Worm (Caenorhabditis elegans) whole organism, L2 larva: ENCODE results near the gene vgln-1.

Experiments used
- C34F6.9 ChIP-seq: fragments of 150-350 bp; optimal IDR thresholded peaks from 2 replicates; lab custom pipeline; 2014; ENCODE audit warnings: missing biosample characterization, missing genetic modification characterization
- F13H6.1 ChIP-seq: sonication (generic microtip); optimal IDR thresholded peaks from 2 replicates; lab custom pipeline; 2016; ENCODE audit warnings: missing genetic modification characterization, missing compliant biosample characterization
- R02D3.7 ChIP-seq: fragments of 150-350 bp; optimal IDR thresholded peaks from 2 replicates; lab custom pipeline; 2014; ENCODE audit warnings: missing biosample characterization, missing genetic modification characterization
- Y55F3AM.14 ChIP-seq: fragments of 200-800 bp; sonication (Bioruptor generic); optimal IDR thresholded peaks from 2 replicates; lab custom pipeline; 2018; ENCODE audit warnings: mild to moderate bottlenecking, missing genetic modification characterization, missing compliant biosample characterization
- ZK546.5 ChIP-seq: sonication (generic microtip); optimal IDR thresholded peaks from 2 replicates; lab custom pipeline; 2017; ENCODE audit warnings: missing biosample characterization, missing genetic modification characterization
- alr-1 ChIP-seq: fragments of 150-350 bp; optimal IDR thresholded peaks from 2 replicates; lab custom pipeline; 2014; ENCODE audit warnings: missing biosample characterization, missing genetic modification characterization
- aly-2 ChIP-seq: fragments of 150-350 bp; optimal IDR thresholded peaks from 2 replicates; lab custom pipeline; 2014; ENCODE audit warnings: missing biosample characterization, missing genetic modification characterization
- ama-1 ChIP-seq: fragments of 150-350 bp; optimal IDR thresholded peaks from 2 replicates; lab custom pipeline; 2018; ENCODE audit warnings: inconsistent platforms
- blmp-1 ChIP-seq: sonication (generic microtip); optimal IDR thresholded peaks from 2 replicates; lab custom pipeline; 2017; ENCODE audit warnings: missing genetic modification characterization, mild to moderate bottlenecking, missing compliant biosample characterization, antibody characterized with exemption, moderate library complexity; ENCODE audit not compliant: insufficient read depth
- ceh-82 ChIP-seq: fragments of 150-350 bp; optimal IDR thresholded peaks from 2 replicates; lab custom pipeline; 2014; ENCODE audit warnings: missing biosample characterization, missing genetic modification characterization
- crh-2 ChIP-seq: sonication (generic microtip); optimal IDR thresholded peaks from 2 replicates; lab custom pipeline; 2017; ENCODE audit warnings: missing biosample characterization, missing genetic modification characterization
- dmd-4 ChIP-seq: sonication (generic microtip); optimal IDR thresholded peaks from 2 replicates; lab custom pipeline; 2017; ENCODE audit warnings: missing biosample characterization, missing genetic modification characterization
- egl-27 ChIP-seq: sonication (generic microtip); optimal IDR thresholded peaks from 3 replicates; lab custom pipeline; 2017; ENCODE audit warnings: missing biosample characterization, missing genetic modification reagents, missing genetic modification characterization
- elt-1 ChIP-seq: fragments of 150-350 bp; optimal IDR thresholded peaks from 2 replicates; lab custom pipeline; 2014; ENCODE audit warnings: missing biosample characterization, missing genetic modification characterization
- elt-3 ChIP-seq: sonication (generic microtip); optimal IDR thresholded peaks from 2 replicates; lab custom pipeline; 2017; ENCODE audit warnings: missing biosample characterization, missing genetic modification characterization
- fos-1 ChIP-seq: fragments of 150-350 bp; optimal IDR thresholded peaks from 2 replicates; lab custom pipeline; 2014; ENCODE audit warnings: missing biosample characterization, missing genetic modification characterization
- gmeb-1 ChIP-seq: fragments of 150-350 bp; optimal IDR thresholded peaks from 2 replicates; lab custom pipeline; 2014; ENCODE audit warnings: missing biosample characterization, missing genetic modification characterization
- lin-11 ChIP-seq: fragments of 150-350 bp; sonication (generic microtip); optimal IDR thresholded peaks from 2 replicates; lab custom pipeline; 2014; ENCODE audit warnings: missing biosample characterization, missing genetic modification characterization, inconsistent platforms, mixed read lengths
- lin-13 ChIP-seq: fragments of 150-350 bp; optimal IDR thresholded peaks from 2 replicates; lab custom pipeline; 2014; ENCODE audit warnings: missing biosample characterization, missing genetic modification reagents, missing genetic modification characterization
- lin-39 ChIP-seq: fragments of 150-350 bp; optimal IDR thresholded peaks from 2 replicates; lab custom pipeline; 2014; ENCODE audit warnings: missing biosample characterization, missing genetic modification reagents, missing genetic modification characterization
- lsy-2 ChIP-seq, 2 experiments: fragments of 150-350 bp in 1 of 2; sonication (generic microtip) in 1 of 2; optimal IDR thresholded peaks; 2 replicates each; lab custom pipeline; 2014 to 2017; ENCODE audit warnings: missing biosample characterization in 2 of 2, missing genetic modification characterization in 2 of 2
- mab-5 ChIP-seq: fragments of 150-350 bp; optimal IDR thresholded peaks from 2 replicates; lab custom pipeline; 2014; ENCODE audit warnings: missing biosample characterization, missing genetic modification characterization
- mbf-1 ChIP-seq: sonication (generic microtip); optimal IDR thresholded peaks from 2 replicates; lab custom pipeline; 2017; ENCODE audit warnings: missing biosample characterization, missing genetic modification characterization
- nhr-10 ChIP-seq: sonication (generic microtip); optimal IDR thresholded peaks from 2 replicates; lab custom pipeline; 2017; ENCODE audit warnings: missing biosample characterization, missing genetic modification characterization
- nhr-11 ChIP-seq: fragments of 150-350 bp; optimal IDR thresholded peaks from 2 replicates; lab custom pipeline; 2014; ENCODE audit warnings: missing biosample characterization, missing genetic modification characterization
- nhr-12 ChIP-seq: fragments of 150-350 bp; optimal IDR thresholded peaks from 2 replicates; lab custom pipeline; 2014; ENCODE audit warnings: missing biosample characterization, missing genetic modification characterization
- nhr-129 ChIP-seq: fragments of 150-350 bp; optimal IDR thresholded peaks from 2 replicates; lab custom pipeline; 2014; ENCODE audit warnings: missing biosample characterization, missing genetic modification characterization
- nhr-21 ChIP-seq: fragments of 150-350 bp; optimal IDR thresholded peaks from 2 replicates; lab custom pipeline; 2014; ENCODE audit warnings: missing biosample characterization, missing genetic modification characterization
- nhr-25 ChIP-seq: fragments of 150-350 bp; sonication (generic microtip); optimal IDR thresholded peaks from 3 replicates; lab custom pipeline; 2014; ENCODE audit warnings: missing biosample characterization, missing genetic modification characterization
- nhr-6 ChIP-seq: fragments of 150-350 bp; optimal IDR thresholded peaks from 2 replicates; lab custom pipeline; 2014; ENCODE audit warnings: missing biosample characterization, missing genetic modification characterization
- sem-4 ChIP-seq: fragments of 150-350 bp; optimal IDR thresholded peaks from 2 replicates; lab custom pipeline; 2014; ENCODE audit warnings: missing biosample characterization, missing genetic modification reagents, missing genetic modification characterization
- skn-1 ChIP-seq: sonication (generic microtip); optimal IDR thresholded peaks from 2 replicates; lab custom pipeline; 2017; ENCODE audit warnings: missing biosample characterization, missing genetic modification characterization
- sma-3 ChIP-seq: sonication (generic microtip); optimal IDR thresholded peaks from 2 replicates; lab custom pipeline; 2016; ENCODE audit warnings: missing genetic modification reagents, missing genetic modification characterization, missing compliant biosample characterization
- sma-9 ChIP-seq, 2 experiments: fragments of 150-350 bp in 1 of 2; sonication (generic microtip) in 1 of 2; optimal IDR thresholded peaks; 2 replicates each; lab custom pipeline; 2014 to 2016; ENCODE audit warnings: missing genetic modification characterization in 2 of 2, mild to moderate bottlenecking in 1 of 2, missing biosample characterization in 1 of 2, missing compliant biosample characterization in 1 of 2, missing genetic modification reagents in 1 of 2, moderate library complexity in 1 of 2
- snpc-4 ChIP-seq: fragments of 150-350 bp; optimal IDR thresholded peaks from 2 replicates; lab custom pipeline; 2014; ENCODE audit warnings: missing biosample characterization, missing genetic modification characterization
- unc-39 ChIP-seq: fragments of 150-350 bp; optimal IDR thresholded peaks from 2 replicates; lab custom pipeline; 2014; ENCODE audit warnings: missing biosample characterization, missing genetic modification characterization
- unc-55 ChIP-seq: fragments of 150-350 bp; sonication (generic microtip); optimal IDR thresholded peaks from 3 replicates; lab custom pipeline; 2014; ENCODE audit warnings: missing biosample characterization, missing genetic modification reagents, missing genetic modification characterization
- zag-1 ChIP-seq: fragments of 150-350 bp; optimal IDR thresholded peaks from 2 replicates; lab custom pipeline; 2014; ENCODE audit warnings: missing biosample characterization, missing genetic modification characterization
- ztf-1 ChIP-seq: fragments of 200-800 bp; sonication (Bioruptor generic); conservative IDR thresholded peaks from 2 replicates; pipeline ENCODE4 v1.3.6; 2022; ENCODE audit warnings: missing genetic modification characterization, missing compliant biosample characterization
- ztf-4 ChIP-seq: fragments of 150-350 bp; optimal IDR thresholded peaks from 2 replicates; lab custom pipeline; 2014; ENCODE audit warnings: missing biosample characterization, missing genetic modification characterization

Gene vgln-1

ce11 chrII:9935044-9935599 lies 44.2 kb upstream of the vgln-1 start:
- TF ChIP-seq fos-1 (tag; lab: Kevin White, UChicago), result peak; percentile 43
- TF ChIP-seq sma-9 (GFP tag; optimal IDR thresholded peaks at IDR 0.05; lab: Kevin White, UChicago), result peak; percentile 32
- TF ChIP-seq sma-9 (tag; optimal IDR thresholded peaks at IDR 0.05; lab: Kevin White, UChicago), result no peak
- peak; percentile 47 for TF ChIP-seq crh-2 (tag; lab: Kevin White, UChicago)
- no peak for TF ChIP-seq nhr-12

- TF ChIP-seq sma-9 (GFP tag; optimal IDR thresholded peaks at IDR 0.05; lab: Kevin White, UChicago) (no peak), sma-9 (tag; optimal IDR thresholded peaks at IDR 0.05; lab: Kevin White, UChicago) (no peak), nhr-129 (no peak), ztf-1 (GFP tag; lab: Robert Waterston, UW) (no peak), nhr-11 (tag; lab: Kevin White, UChicago) (no peak), zag-1 (tag; lab: Kevin White, UChicago) (no peak), crh-2 (tag; lab: Kevin White, UChicago) (no peak), ZK546.5 (tag; lab: Kevin White, UChicago) (no peak), gmeb-1 (tag; lab: Kevin White, UChicago) (no peak)
Measured at ce11 chrII:9934570-9934969, 43.7 kb upstream of the vgln-1 start.

ce11 chrII:9933947-9934383 lies 43.1 kb upstream of the vgln-1 start:
- peak; percentile 49 for TF ChIP-seq nhr-11 (tag; lab: Kevin White, UChicago)
- peak; percentile 44 for TF ChIP-seq nhr-6 (tag; lab: Kevin White, UChicago)
- peak; percentile 63 for TF ChIP-seq ama-1 (lab: Kevin White, UChicago)
- peak; percentile 14 for TF ChIP-seq nhr-21 (tag; lab: Kevin White, UChicago)
- TF ChIP-seq sma-9 (GFP tag; optimal IDR thresholded peaks at IDR 0.05; lab: Kevin White, UChicago), result peak; percentile 24
- no peak for TF ChIP-seq sma-9 (tag; optimal IDR thresholded peaks at IDR 0.05; lab: Kevin White, UChicago)
- peak; percentile 56 for TF ChIP-seq lin-13 (GFP tag; lab: Kevin White, UChicago)
- TF ChIP-seq mbf-1, result no peak
- TF ChIP-seq sma-3, result peak; percentile 42
- TF ChIP-seq elt-1 (tag; lab: Kevin White, UChicago), result no peak
- TF ChIP-seq nhr-25 (tag; lab: Kevin White, UChicago), result peak; percentile 27

ce11 chrII:9931476-9931875 lies 40.6 kb upstream of the vgln-1 start, which contains the start of gene pho-11:
pho-11 (plus strand) TSS chrII:9931849.
- no peak for TF ChIP-seq crh-2 (tag; lab: Kevin White, UChicago)
- TF ChIP-seq nhr-10 (tag; lab: Kevin White, UChicago), result no peak
- no peak for TF ChIP-seq egl-27
- TF ChIP-seq sma-3, result no peak
- TF ChIP-seq aly-2 (tag; lab: Kevin White, UChicago), result no peak
- TF ChIP-seq sma-9 (GFP tag; optimal IDR thresholded peaks at IDR 0.05; lab: Kevin White, UChicago), result no peak
- TF ChIP-seq sma-9 (tag; optimal IDR thresholded peaks at IDR 0.05; lab: Kevin White, UChicago), result no peak
- TF ChIP-seq R02D3.7 (tag; lab: Kevin White, UChicago), result no peak

- TF ChIP-seq crh-2 (tag; lab: Kevin White, UChicago) (no peak), elt-3 (tag; lab: Kevin White, UChicago) (no peak), C34F6.9 (tag; lab: Kevin White, UChicago) (peak; percentile 52), dmd-4 (tag; lab: Kevin White, UChicago) (no peak), nhr-6 (tag; lab: Kevin White, UChicago) (no peak), lin-11 (tag; lab: Kevin White, UChicago) (no peak), ceh-82 (tag; lab: Kevin White, UChicago) (no peak), sem-4 (tag; lab: Kevin White, UChicago) (no peak), snpc-4 (tag; lab: Kevin White, UChicago) (no peak), skn-1 (tag; lab: Kevin White, UChicago) (no peak), mbf-1 (no peak), lin-39 (tag; lab: Kevin White, UChicago) (no peak), fos-1 (tag; lab: Kevin White, UChicago) (no peak), elt-1 (tag; lab: Kevin White, UChicago) (no peak), lsy-2 (tag; optimal IDR thresholded peaks at IDR 0.05; lab: Kevin White, UChicago) (peak in 1 of 2 experiments; percentile 52), alr-1 (no peak), nhr-12 (no peak), egl-27 (no peak), zag-1 (tag; lab: Kevin White, UChicago) (no peak), unc-39 (no peak), Y55F3AM.14 (no peak), ztf-4 (no peak), ama-1 (lab: Kevin White, UChicago) (no peak), mab-5 (tag; lab: Kevin White, UChicago) (no peak), nhr-11 (tag; lab: Kevin White, UChicago) (no peak), R02D3.7 (tag; lab: Kevin White, UChicago) (no peak), nhr-10 (tag; lab: Kevin White, UChicago) (no peak), sma-9 (GFP tag; optimal IDR thresholded peaks at IDR 0.05; lab: Kevin White, UChicago) (peak; percentile 48), sma-9 (tag; optimal IDR thresholded peaks at IDR 0.05; lab: Kevin White, UChicago) (no peak), ZK546.5 (tag; lab: Kevin White, UChicago) (no peak), unc-55 (peak; percentile 48), sma-3 (no peak), ztf-1 (GFP tag; lab: Robert Waterston, UW) (no peak), F13H6.1 (peak; percentile 15), blmp-1 (tag; lab: Kevin White, UChicago) (no peak), nhr-25 (tag; lab: Kevin White, UChicago) (no peak)
Measured at ce11 chrII:9931012-9931411, 40.1 kb upstream of the vgln-1 start.
